Fruit fly (Drosophila melanogaster) whole organism, prepupa: ENCODE results near the gene eIF3d1.

Experiments
- CG11902 ChIP-seq: fragments of 200-800 bp; sonication (Bioruptor generic); optimal IDR thresholded peaks from 3 replicates; lab custom pipeline; 2016; ENCODE audit warnings: missing biosample characterization, missing genetic modification characterization
- CG7368 ChIP-seq: fragments of 200-800 bp; sonication (Bioruptor generic); optimal IDR thresholded peaks from 3 replicates; lab custom pipeline; 2016; ENCODE audit warnings: missing biosample characterization, missing genetic modification characterization
- Hr39 ChIP-seq: fragments of 200-800 bp; sonication (Bioruptor generic); optimal IDR thresholded peaks from 2 replicates; lab custom pipeline; 2016; ENCODE audit warnings: missing biosample characterization, missing genetic modification characterization
- lz ChIP-seq: fragments of 200-800 bp; sonication (Bioruptor generic); optimal IDR thresholded peaks from 3 replicates; lab custom pipeline; 2016; ENCODE audit warnings: missing biosample characterization, missing genetic modification characterization

- TF ChIP-seq Hr39 (GFP tag; lab: Kevin White, UChicago) (no peak), lz (GFP tag; lab: Kevin White, UChicago) (no peak), CG11902 (GFP tag; lab: Kevin White, UChicago) (no peak), CG7368 (GFP tag; lab: Kevin White, UChicago) (peak; percentile 9)
Observed at dm6 chr3R:23673084-23673483, 6.8 kb upstream of the eIF3d1 start.
